Fruit fly (Drosophila melanogaster): ENCODE measurements around the gene mRpS6.

mRpS6 gene

dm6 chr3L:4408313-4409133, 44.2 kb downstream of the mRpS6 start:
- TF ChIP-seq noc (tag; optimal IDR thresholded peaks at IDR 0.05) = no peak

dm6 chr3L:4409134-4409897, 45.0 kb downstream of the mRpS6 start:
- TF ChIP-seq noc (tag; optimal IDR thresholded peaks at IDR 0.05) = no peak

DNA sequence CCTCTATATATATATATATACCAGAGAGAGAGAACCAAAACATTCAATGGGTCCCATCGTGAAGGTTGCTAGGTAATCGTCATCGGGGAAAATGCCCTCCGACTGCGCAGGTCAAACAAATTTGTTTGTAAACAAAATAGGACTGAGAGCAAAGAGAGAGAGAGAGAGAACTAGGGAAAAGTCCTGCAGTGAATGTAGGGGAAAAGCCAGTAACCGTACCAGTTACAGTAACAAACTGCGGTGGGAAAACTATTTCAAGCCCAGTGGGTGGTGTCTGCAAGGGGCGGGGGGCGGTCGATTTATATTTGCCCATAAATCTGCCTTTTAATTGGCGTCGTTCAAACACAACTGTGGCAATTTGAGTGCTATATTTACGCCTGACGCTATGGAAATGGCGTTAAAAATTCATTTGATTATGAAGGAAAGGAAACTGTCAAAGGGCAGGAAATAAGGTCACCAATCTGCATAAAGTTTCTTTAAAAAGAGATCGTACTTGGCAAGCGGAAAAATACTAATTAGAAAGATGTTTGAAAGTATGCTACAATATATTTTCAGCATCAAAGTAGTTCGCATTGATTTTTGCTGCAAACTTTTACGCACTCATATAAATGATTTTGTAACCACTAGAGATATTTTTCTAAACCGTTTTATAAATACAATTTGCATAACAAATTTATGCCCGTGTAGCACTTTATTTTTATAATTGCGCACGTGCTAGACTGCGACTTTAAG, 45.7 kb downstream of the mRpS6 start:
- no peak for TF ChIP-seq noc (tag; optimal IDR thresholded peaks at IDR 0.05)

- TF ChIP-seq noc (tag; optimal IDR thresholded peaks at IDR 0.05) = no peak
Observed at dm6 chr3L:4411025-4411873, 46.9 kb downstream of the mRpS6 start.

dm6 chr3L:4411951-4412350, 47.6 kb downstream of the mRpS6 start:
- TF ChIP-seq noc (tag; optimal IDR thresholded peaks at IDR 0.05) = no peak

- TF ChIP-seq noc (tag; optimal IDR thresholded peaks at IDR 0.05) = peak; percentile 42
Observed at dm6 chr3L:4412974-4413373, 48.6 kb downstream of the mRpS6 start.

dm6 chr3L:4413800-4414446, 49.6 kb downstream of the mRpS6 start:
- no peak for TF ChIP-seq noc (tag; optimal IDR thresholded peaks at IDR 0.05)

DNA sequence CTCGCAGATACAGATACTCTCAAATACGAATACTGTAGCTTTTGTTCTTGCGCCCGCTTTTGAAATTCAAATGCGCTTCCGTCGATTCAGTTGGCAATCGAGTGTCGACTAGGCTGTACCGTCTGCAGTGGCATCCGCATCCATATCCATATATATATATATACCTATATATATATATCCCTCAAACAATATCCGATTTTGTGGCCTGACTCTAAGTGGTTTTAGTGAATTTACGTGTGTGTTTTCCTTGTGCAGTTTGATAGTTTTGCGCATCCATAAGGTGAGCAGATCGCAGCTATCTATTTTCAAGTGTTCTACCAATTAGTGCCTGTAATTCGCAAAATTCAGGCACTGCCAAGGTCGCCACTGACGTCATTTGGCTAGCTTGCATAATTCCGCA, 50.2 kb downstream of the mRpS6 start:
- TF ChIP-seq noc (tag; optimal IDR thresholded peaks at IDR 0.05) = no peak

All from whole organism, larva.